Fruit fly (Drosophila melanogaster): ENCODE results near the gene Grd.

dm6 chr3L:17791067-17791466 is 32.1 kb upstream of the Grd start:
- TF ChIP-seq CTCF (optimal IDR thresholded peaks at IDR 0.05) (no peak), CG8478 (optimal IDR thresholded peaks at IDR 0.05) (no peak)
